Fruit fly (Drosophila melanogaster): ENCODE measurements around the gene Msp300.

The Msp300 gene

DNA sequence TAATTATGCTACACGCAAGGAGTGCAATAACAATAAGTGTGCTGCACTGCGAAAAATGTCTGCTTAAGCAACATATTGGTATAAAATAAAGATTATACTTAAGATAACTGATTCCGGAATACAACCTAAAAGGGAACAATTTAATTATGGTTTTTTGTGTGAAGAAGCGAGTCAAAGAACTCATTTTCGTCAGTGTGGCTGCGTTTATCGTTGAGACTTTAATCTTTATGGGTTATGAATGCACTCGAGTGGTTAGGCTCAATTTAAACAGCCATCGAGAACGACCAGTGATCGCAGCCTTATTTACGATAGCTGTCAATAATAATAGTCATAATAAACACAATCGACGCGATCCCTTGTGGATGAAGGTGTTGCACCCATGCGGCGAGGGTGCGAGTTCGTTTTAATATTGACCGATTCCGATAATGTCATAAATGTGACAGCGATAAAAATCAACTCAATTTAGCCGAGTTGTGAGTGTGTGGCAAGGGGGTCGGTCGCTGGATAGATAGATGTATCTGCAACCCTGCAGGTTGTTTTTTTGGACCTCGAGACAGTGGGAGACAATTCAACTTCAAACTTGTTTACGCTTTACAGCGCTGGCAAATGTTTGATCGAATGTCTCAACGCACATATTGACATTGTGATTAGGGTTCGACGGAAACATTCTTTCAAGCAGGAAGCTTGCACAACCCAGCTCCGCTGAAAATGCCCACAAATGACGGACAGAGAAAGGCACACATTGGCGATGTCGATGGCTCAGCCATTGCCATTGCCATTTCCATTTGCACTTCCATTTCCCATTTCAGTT is 155.6 kb downstream of the Msp300 start (continued):
- TF ChIP-seq wek (GFP tag; optimal IDR thresholded peaks at IDR 0.05) (peak; percentile 59), sqz (GFP tag; optimal IDR thresholded peaks at IDR 0.05) (peak; percentile 59), CG7372 (GFP tag; IDR thresholded peaks at IDR 0.05) (no peak), CG12942 (GFP tag; optimal IDR thresholded peaks at IDR 0.05) (peak; percentile 17), abd-A (tag; optimal IDR thresholded peaks at IDR 0.05) (peak; percentile 29), Doc3 (GFP tag; IDR thresholded peaks at IDR 0.05; ENCODE audit: partially characterized antibody) (no peak), vfl (GFP tag; optimal IDR thresholded peaks at IDR 0.05) (no peak), CG32767 (GFP tag; IDR thresholded peaks at IDR 0.05) (peak; percentile 22; the same call in 1 of the 2 replicates), Ravus (GFP tag; IDR thresholded peaks at IDR 0.05) (no peak), CG10209 (GFP tag; optimal IDR thresholded peaks at IDR 0.05) (peak; percentile 59), Hr51 (GFP tag; optimal IDR thresholded peaks at IDR 0.05) (peak; percentile 44 to 49), Xbp1 (GFP tag; optimal IDR thresholded peaks at IDR 0.05) (peak; percentile 32), bab2 (GFP tag; optimal IDR thresholded peaks at IDR 0.05) (peak; percentile 37), lov (optimal IDR thresholded peaks at IDR 0.05) (no peak), lov (GFP tag; IDR thresholded peaks at IDR 0.05) (peak; percentile 80; the same call in 2 of the 3 replicates), row (GFP tag; IDR thresholded peaks at IDR 0.05) (peak; percentile 68), CG11398 (GFP tag; optimal IDR thresholded peaks at IDR 0.05) (peak; percentile 44), H2.0 (GFP tag; IDR thresholded peaks at IDR 0.05) (peak; percentile 39; the same call in 1 of the 2 replicates), CG31365 (tag; optimal IDR thresholded peaks at IDR 0.05) (peak; percentile 12), nerfin-1 (tag; optimal IDR thresholded peaks at IDR 0.05) (peak; percentile 40), gcm (GFP tag; optimal IDR thresholded peaks at IDR 0.05) (peak; percentile 62), dmrt99B (tag; optimal IDR thresholded peaks at IDR 0.05) (peak; percentile 59), Aef1 (GFP tag; IDR thresholded peaks at IDR 0.05) (peak; percentile 48), CG11247 (GFP tag; IDR thresholded peaks at IDR 0.05) (no peak), sug (tag; optimal IDR thresholded peaks at IDR 0.05) (peak; percentile 67), CG7839 (tag; optimal IDR thresholded peaks at IDR 0.05) (peak; percentile 63), phol (tag; optimal IDR thresholded peaks at IDR 0.05) (peak; percentile 33), Hr78 (GFP tag; optimal IDR thresholded peaks at IDR 0.05) (peak in 1 of 2 experiments; percentile 70), HHEX (GFP tag; optimal IDR thresholded peaks at IDR 0.05) (peak; percentile 65), B-H1 (GFP tag; IDR thresholded peaks at IDR 0.05) (peak; percentile 37; the same call in 2 of the 3 replicates), CG10543 (GFP tag; optimal IDR thresholded peaks at IDR 0.05) (peak; percentile 28), Vsx1 (GFP tag; optimal IDR thresholded peaks at IDR 0.05) (peak; percentile 53), CG33213 (GFP tag; optimal IDR thresholded peaks at IDR 0.05) (peak; percentile 21), CG15696 (tag; optimal IDR thresholded peaks at IDR 0.05) (peak; percentile 86), CG8765 (GFP tag; IDR thresholded peaks at IDR 0.05) (no peak), Awh (GFP tag; IDR thresholded peaks at IDR 0.05) (peak; percentile 53; the same call in 1 of the 2 replicates), ara (GFP tag; IDR thresholded peaks at IDR 0.05) (peak; percentile 72; the same call in 1 of the 2 replicates), BtbVII (GFP tag; optimal IDR thresholded peaks at IDR 0.05) (peak; percentile 25), CG13424 (tag; optimal IDR thresholded peaks at IDR 0.05) (peak; percentile 34), vnd (GFP tag; IDR thresholded peaks at IDR 0.05; ENCODE audit: partially characterized antibody) (peak; percentile 7; the same call in 1 of the 3 replicates), E2f2 (GFP tag; IDR thresholded peaks at IDR 0.05) (0 out of 2 replicates have a peak, but pooled peaks have one; percentile 14), CG2678 (tag; optimal IDR thresholded peaks at IDR 0.05) (peak; percentile 34), CG10654 (GFP tag; optimal IDR thresholded peaks at IDR 0.05) (peak; percentile 28), gce (GFP tag; IDR thresholded peaks at IDR 0.05) (peak; percentile 68), CG8359 (GFP tag; optimal IDR thresholded peaks at IDR 0.05; ENCODE audit: borderline replicate concordance) (peak; percentile 54), Ets97D (GFP tag; optimal IDR thresholded peaks at IDR 0.05) (no peak), ap (GFP tag; IDR thresholded peaks at IDR 0.05) (0 out of 2 replicates have a peak, but pooled peaks have one; percentile 36), Ada2b (GFP tag; IDR thresholded peaks at IDR 0.05) (peak; percentile 21; the same call in 1 of the 2 replicates)

Measured in whole organism, embryonic.